Fruit fly (Drosophila melanogaster): ENCODE data around the gene CG14720.

DNA sequence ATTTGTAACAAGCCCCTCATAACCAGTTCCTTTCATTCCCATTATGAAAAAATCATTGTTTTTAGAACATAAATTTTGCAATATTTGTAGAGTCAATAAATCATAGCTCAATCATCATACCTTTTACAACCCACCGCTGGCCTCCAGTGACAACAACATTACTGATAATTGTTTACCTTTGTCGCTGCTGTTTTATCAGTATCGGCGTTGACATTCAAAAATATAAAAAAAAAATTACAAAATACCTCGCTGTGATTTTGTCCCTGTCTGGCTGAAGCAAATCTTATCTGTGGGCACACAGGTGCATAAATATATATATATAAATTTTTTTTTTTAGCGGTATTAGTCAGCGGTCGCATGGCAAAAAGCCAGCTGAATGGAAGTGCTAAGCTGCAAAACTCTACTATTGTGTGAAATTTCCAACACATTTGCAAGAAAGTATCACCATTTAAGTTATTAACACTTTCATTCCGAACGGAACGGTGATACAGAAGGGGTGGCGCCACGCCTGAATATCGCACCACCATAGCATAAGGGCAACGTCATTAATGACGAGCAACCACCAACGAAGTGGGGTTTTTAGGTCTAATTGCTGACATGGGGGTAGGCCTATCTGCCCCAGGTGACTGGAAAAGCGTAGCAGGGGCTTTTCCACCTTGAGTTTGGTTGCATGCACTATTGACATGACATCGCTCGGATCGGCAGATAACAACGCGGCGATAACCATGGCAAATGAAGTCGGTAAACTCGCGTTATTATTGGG lies 45.4 kb upstream of the CG14720 start:
- TF ChIP-seq CTCF (optimal IDR thresholded peaks at IDR 0.05) (no peak), CG8478 (optimal IDR thresholded peaks at IDR 0.05) (no peak)
